Fruit fly (Drosophila melanogaster) ovary, adult (tissue): ENCODE results near the gene CG2061.
A peak's percentile ranks its signal among the peaks of the same experiment; 100 is the strongest.
"Not testable (repeated sequence)": the region's sequence is repeated elsewhere in the genome, so short reads cannot be mapped to it uniquely, and the experiment has no call there.

ENCODE experiments used
- CG17801 ChIP-seq: fragments of 200-800 bp; optimal IDR thresholded peaks from 2 replicates; lab custom pipeline; 2019; ENCODE audit warnings: missing biosample characterization, mild to moderate bottlenecking, missing genetic modification characterization, moderate library complexity; ENCODE audit not compliant: partially characterized antibody

CG2061 gene

dm6 chrX:11092201-11092600, at the start of gene CG2061:
Gene CG2061 (plus strand): TSS chrX:11092492.
- TF ChIP-seq CG17801 = no peak

- no peak for TF ChIP-seq CG17801
Measured at dm6 chrX:11044456-11044855, 47.8 kb upstream of the CG2061 start, which contains the start of gene SmydA-4. Gene SmydA-4 (plus strand): TSS chrX:11044756.

dm6 chrX:11053456-11053855, 38.8 kb upstream of the CG2061 start, which contains the start of gene CG1552:
Gene CG1552 (minus strand): TSS chrX:11053556.
- TF ChIP-seq CG17801 = no peak

- no peak for TF ChIP-seq CG17801
Measured at dm6 chrX:11059519-11059918, 32.8 kb upstream of the CG2061 start, which contains the start of gene CG1545. Gene CG1545 (minus strand): TSS chrX:11059619.

dm6 chrX:11063070-11063469, 29.2 kb upstream of the CG2061 start, which contains the start of gene CG1537:
Gene CG1537 (minus strand): TSS chrX:11063170.
- TF ChIP-seq CG17801 = no peak

- TF ChIP-seq CG17801 = no peak
Measured at dm6 chrX:11066252-11066651, 26.0 kb upstream of the CG2061 start, which contains the start of gene CG15203. Gene CG15203 (plus strand): TSS chrX:11066552.

- TF ChIP-seq CG17801 = peak; percentile 56
Measured at dm6 chrX:11081242-11081641, 11.1 kb upstream of the CG2061 start.

dm6 chrX:11081834-11082233, 10.5 kb upstream of the CG2061 start:
- TF ChIP-seq CG17801 = peak; percentile 45

- TF ChIP-seq CG17801 = peak; percentile 78
Measured at dm6 chrX:11083007-11083406, 9.3 kb upstream of the CG2061 start.

dm6 chrX:11086250-11086649, 6.0 kb upstream of the CG2061 start, which contains the start of gene sev:
Gene sev (minus strand): TSS chrX:11086299.
- no peak for TF ChIP-seq CG17801

- TF ChIP-seq CG17801 = peak; percentile 0
Measured at dm6 chrX:11087384-11087783, 4.9 kb upstream of the CG2061 start.

- TF ChIP-seq CG17801 = peak; percentile 4
Measured at dm6 chrX:11088778-11089340, 3.4 kb upstream of the CG2061 start, which contains the start of gene Vago. Gene Vago (plus strand): TSS chrX:11089290.

- TF ChIP-seq CG17801 = no peak
Measured at dm6 chrX:11090161-11090560, 2.1 kb upstream of the CG2061 start, which contains the start of gene CG2076. Gene CG2076 (plus strand): TSS chrX:11090210.

- TF ChIP-seq CG17801 = no peak
Measured at dm6 chrX:11095276-11095675, 3.0 kb downstream of the CG2061 start.

- not testable (repeated sequence) for TF ChIP-seq CG17801
Measured at dm6 chrX:11095973-11096372, 3.7 kb downstream of the CG2061 start, which contains the start of gene CG42249. Gene CG42249 (plus strand): TSS chrX:11096273.

dm6 chrX:11108148-11108844, 16.0 kb downstream of the CG2061 start, which contains the start of gene Hsp60A:
Gene Hsp60A (plus strand): TSS chrX:11108482.
- TF ChIP-seq CG17801 = peak; percentile 42

dm6 chrX:11108845-11109450, 16.7 kb downstream of the CG2061 start:
- TF ChIP-seq CG17801 = no peak
